Worm (Caenorhabditis elegans) whole organism, early embryonic: ENCODE results near the gene cup-15.

Experiments used
- B0310.2 ChIP-seq: sonication (generic microtip); optimal IDR thresholded peaks from 2 replicates; lab custom pipeline; 2016; ENCODE audit warnings: mild to moderate bottlenecking, missing genetic modification characterization, missing compliant biosample characterization
- aly-1 ChIP-seq: sonication (generic microtip); optimal IDR thresholded peaks from 2 replicates; lab custom pipeline; 2016; ENCODE audit warnings: missing genetic modification characterization, missing compliant biosample characterization
- ama-1 ChIP-seq: fragments of 150-350 bp; optimal IDR thresholded peaks from 2 replicates; lab custom pipeline; 2014
- ceh-13 ChIP-seq: fragments of 200-800 bp; sonication (Bioruptor generic); optimal IDR thresholded peaks from 2 replicates; lab custom pipeline; 2018; ENCODE audit warnings: mild to moderate bottlenecking, missing genetic modification characterization, missing compliant biosample characterization
- ceh-36 ChIP-seq: sonication (generic microtip); optimal IDR thresholded peaks from 2 replicates; lab custom pipeline; 2016; ENCODE audit warnings: missing genetic modification characterization, inconsistent platforms, missing compliant biosample characterization
- ets-7 ChIP-seq: sonication (generic microtip); optimal IDR thresholded peaks from 2 replicates; lab custom pipeline; 2016; ENCODE audit warnings: missing genotype, missing genetic modification characterization, missing compliant biosample characterization
- hmg-4 ChIP-seq: fragments of 200-800 bp; sonication (Bioruptor generic); optimal IDR thresholded peaks from 2 replicates; lab custom pipeline; 2018; ENCODE audit warnings: mild to moderate bottlenecking, missing genetic modification characterization, missing compliant biosample characterization
- hnd-1 ChIP-seq: sonication (generic microtip); optimal IDR thresholded peaks from 2 replicates; lab custom pipeline; 2016; ENCODE audit warnings: missing genetic modification characterization, missing compliant biosample characterization
- scrt-1 ChIP-seq: fragments of 200-800 bp; sonication (Bioruptor generic); IDR thresholded peaks from 2 replicates; pipeline ENCODE4 v1.3.6; 2022; ENCODE audit warnings: missing genetic modification characterization, missing compliant biosample characterization
- tbx-11 ChIP-seq: fragments of 200-800 bp; sonication (Bioruptor generic); IDR thresholded peaks from 2 replicates; pipeline ENCODE4 v1.3.6; 2022; ENCODE audit warnings: missing genetic modification characterization, missing compliant biosample characterization

DNA sequence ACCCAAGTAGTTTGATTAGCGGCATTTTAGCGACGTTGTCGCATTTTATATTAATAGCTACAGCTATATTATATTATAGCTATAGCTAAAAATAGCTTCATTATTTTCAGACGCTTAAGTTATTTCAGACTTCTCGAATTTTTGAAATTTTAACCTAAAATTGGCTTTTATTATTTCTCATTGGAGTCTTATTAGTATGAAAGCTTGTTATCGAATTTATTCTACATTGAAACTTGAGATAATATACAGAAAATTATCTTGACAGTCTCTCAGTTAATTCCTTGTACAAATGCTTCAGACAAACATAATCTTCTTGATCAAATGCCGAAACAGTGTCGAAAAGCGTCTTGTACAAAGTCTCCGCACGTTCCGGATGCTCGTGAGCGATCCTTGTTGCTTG, 27.0 kb downstream of the cup-15 start, which contains the start of gene srh-48:
- TF ChIP-seq B0310.2 (tag; lab: Kevin White, UChicago): no peak
- no peak for TF ChIP-seq ceh-13 (GFP tag; lab: Kevin White, UChicago)
- no peak for TF ChIP-seq ama-1
- TF ChIP-seq scrt-1 (GFP tag; lab: Robert Waterston, UW): no peak
- TF ChIP-seq tbx-11: no peak
- no peak for TF ChIP-seq aly-1 (tag; lab: Kevin White, UChicago)
- no peak for TF ChIP-seq hnd-1 (tag; lab: Kevin White, UChicago)
- no peak for TF ChIP-seq ets-7
- TF ChIP-seq ceh-36 (tag; lab: Kevin White, UChicago): no peak
- TF ChIP-seq hmg-4 (GFP tag; lab: Kevin White, UChicago): no peak
